Fruit fly (Drosophila melanogaster) whole organism, prepupa: Measurements from ENCODE around the gene beat-IIIc.
A peak's percentile ranks its signal among the peaks of the same experiment; 100 is the strongest.

Experiments
- Blimp-1 ChIP-seq: fragments of 200-800 bp; sonication (Bioruptor generic); optimal IDR thresholded peaks from 3 replicates; lab custom pipeline; 2017; ENCODE audit warnings: missing biosample characterization, missing genetic modification characterization, mild to moderate bottlenecking, moderate library complexity, missing genetic modification reagents
- CG10631 ChIP-seq: fragments of 200-800 bp; sonication (Bioruptor generic); optimal IDR thresholded peaks from 2 replicates; lab custom pipeline; 2016; ENCODE audit warnings: missing biosample characterization, missing genetic modification characterization
- CG11902 ChIP-seq: fragments of 200-800 bp; sonication (Bioruptor generic); optimal IDR thresholded peaks from 3 replicates; lab custom pipeline; 2016; ENCODE audit warnings: missing biosample characterization, missing genetic modification characterization
- CG15336 ChIP-seq: fragments of 200-800 bp; sonication (Bioruptor generic); IDR thresholded peaks from 2 replicates; pipeline ENCODE4 v1.3.6; 2022; ENCODE audit warnings: missing biosample characterization, missing genetic modification characterization
- CG1621 ChIP-seq: fragments of 200-800 bp; sonication (Bioruptor generic); optimal IDR thresholded peaks from 3 replicates; lab custom pipeline; 2018; ENCODE audit warnings: missing biosample characterization, mild to moderate bottlenecking, missing genetic modification characterization
- CG3032 ChIP-seq: fragments of 200-800 bp; optimal IDR thresholded peaks from 2 replicates; lab custom pipeline; 2019; ENCODE audit warnings: missing biosample characterization, mild to moderate bottlenecking, missing genetic modification characterization, moderate library complexity
- CG31627 ChIP-seq: fragments of 200-800 bp; sonication (Bioruptor generic); optimal IDR thresholded peaks from 3 replicates; lab custom pipeline; 2016; ENCODE audit warnings: missing biosample characterization, missing genetic modification characterization
- CG32006 ChIP-seq: fragments of 200-800 bp; sonication (Bioruptor generic); optimal IDR thresholded peaks from 3 replicates; lab custom pipeline; 2017; ENCODE audit warnings: missing biosample characterization, mild to moderate bottlenecking, missing genetic modification characterization
- CG34406 ChIP-seq: fragments of 200-800 bp; sonication (Bioruptor generic); optimal IDR thresholded peaks from 3 replicates; lab custom pipeline; 2016; ENCODE audit warnings: missing biosample characterization, missing genetic modification characterization
- CG3919 ChIP-seq: fragments of 200-800 bp; sonication (Bioruptor generic); optimal IDR thresholded peaks from 3 replicates; lab custom pipeline; 2016; ENCODE audit warnings: missing biosample characterization, missing genetic modification characterization
- CG6276 ChIP-seq: fragments of 200-800 bp; sonication (Bioruptor generic); optimal IDR thresholded peaks from 2 replicates; lab custom pipeline; 2017; ENCODE audit warnings: missing biosample characterization, mild to moderate bottlenecking, missing genetic modification characterization
- CG6792 ChIP-seq: fragments of 200-800 bp; sonication (Bioruptor generic); optimal IDR thresholded peaks from 3 replicates; lab custom pipeline; 2016; ENCODE audit warnings: missing biosample characterization, missing genetic modification characterization
- CG6808 ChIP-seq: fragments of 200-800 bp; sonication (Bioruptor generic); optimal IDR thresholded peaks from 3 replicates; lab custom pipeline; 2017; ENCODE audit warnings: missing biosample characterization, missing genetic modification characterization, mild to moderate bottlenecking, moderate library complexity, missing genetic modification reagents
- CG6854 ChIP-seq: fragments of 200-800 bp; sonication (Bioruptor generic); optimal IDR thresholded peaks from 2 replicates; lab custom pipeline; 2017; ENCODE audit warnings: missing biosample characterization, mild to moderate bottlenecking, missing genetic modification characterization
- CG8119 ChIP-seq: fragments of 200-800 bp; sonication (Bioruptor generic); IDR thresholded peaks from 3 replicates; pipeline ENCODE4 v1.3.6; 2022; ENCODE audit warnings: missing biosample characterization, missing genetic modification characterization
- CG8319 ChIP-seq: fragments of 200-800 bp; sonication (Bioruptor generic); optimal IDR thresholded peaks from 3 replicates; lab custom pipeline; 2016; ENCODE audit warnings: missing biosample characterization, missing genetic modification characterization
- CG8632 ChIP-seq: fragments of 200-800 bp; sonication (Bioruptor generic); optimal IDR thresholded peaks from 3 replicates; lab custom pipeline; 2016; ENCODE audit warnings: missing biosample characterization, missing genetic modification characterization
- CG9139 ChIP-seq: fragments of 200-800 bp; sonication (Bioruptor generic); optimal IDR thresholded peaks from 3 replicates; lab custom pipeline; 2017; ENCODE audit warnings: missing biosample characterization, mild to moderate bottlenecking, missing genetic modification characterization
- Eip78C ChIP-seq: fragments of 200-800 bp; sonication (Bioruptor generic); peaks from one replicate; lab custom pipeline; 2016; ENCODE audit warnings: missing biosample characterization, missing genetic modification characterization
- Eip93F ChIP-seq: fragments of 200-800 bp; sonication (Bioruptor generic); optimal IDR thresholded peaks from 2 replicates; lab custom pipeline; 2016; ENCODE audit warnings: missing biosample characterization, mild to moderate bottlenecking, missing genetic modification characterization
- Ets21C ChIP-seq: fragments of 200-800 bp; sonication (Bioruptor generic); optimal IDR thresholded peaks from 3 replicates; lab custom pipeline; 2016; ENCODE audit warnings: missing biosample characterization, missing genetic modification characterization
- Ets96B ChIP-seq: fragments of 200-800 bp; optimal IDR thresholded peaks from 2 replicates; lab custom pipeline; 2019; ENCODE audit warnings: missing biosample characterization, mild to moderate bottlenecking, missing genetic modification characterization, moderate library complexity
- Hr38 ChIP-seq: sonication (Bioruptor generic); optimal IDR thresholded peaks from 2 replicates; lab custom pipeline; 2016; ENCODE audit warnings: missing biosample characterization, missing genetic modification characterization
- Hr39 ChIP-seq: fragments of 200-800 bp; sonication (Bioruptor generic); optimal IDR thresholded peaks from 2 replicates; lab custom pipeline; 2016; ENCODE audit warnings: missing biosample characterization, missing genetic modification characterization
- Hr4 ChIP-seq: fragments of 200-800 bp; sonication (Bioruptor generic); optimal IDR thresholded peaks from 3 replicates; lab custom pipeline; 2016; ENCODE audit warnings: missing biosample characterization, missing genetic modification characterization
- Lpt ChIP-seq: fragments of 200-800 bp; sonication (Bioruptor generic); optimal IDR thresholded peaks from 3 replicates; lab custom pipeline; 2016; ENCODE audit warnings: missing biosample characterization, missing genetic modification characterization
- Met ChIP-seq: fragments of 200-800 bp; sonication (Bioruptor generic); optimal IDR thresholded peaks from 3 replicates; lab custom pipeline; 2016; ENCODE audit warnings: missing biosample characterization, missing genetic modification characterization
- OdsH ChIP-seq: fragments of 200-800 bp; sonication (Bioruptor generic); optimal IDR thresholded peaks from 3 replicates; lab custom pipeline; 2016; ENCODE audit warnings: missing biosample characterization, missing genetic modification characterization
- Smox ChIP-seq: fragments of 200-800 bp; sonication (Bioruptor generic); optimal IDR thresholded peaks from 3 replicates; lab custom pipeline; 2016; ENCODE audit warnings: missing biosample characterization, missing genetic modification characterization
- achi ChIP-seq: fragments of 200-800 bp; sonication (Bioruptor generic); optimal IDR thresholded peaks from 3 replicates; lab custom pipeline; 2016; ENCODE audit warnings: missing biosample characterization, missing genetic modification characterization
- acj6 ChIP-seq: fragments of 200-800 bp; sonication (Bioruptor generic); optimal IDR thresholded peaks from 3 replicates; lab custom pipeline; 2016; ENCODE audit warnings: missing biosample characterization, missing genetic modification characterization
- cyc ChIP-seq: fragments of 200-800 bp; sonication (Bioruptor generic); optimal IDR thresholded peaks from 3 replicates; lab custom pipeline; 2016; ENCODE audit warnings: missing biosample characterization, missing genetic modification characterization
- dac ChIP-seq: fragments of 200-800 bp; sonication (Bioruptor generic); optimal IDR thresholded peaks from 2 replicates; lab custom pipeline; 2017; ENCODE audit warnings: missing biosample characterization, mild to moderate bottlenecking, missing genetic modification characterization
- dsx ChIP-seq: fragments of 200-800 bp; optimal IDR thresholded peaks from 3 replicates; lab custom pipeline; 2019; ENCODE audit warnings: missing biosample characterization, mild to moderate bottlenecking, missing genetic modification characterization, moderate library complexity; ENCODE audit not compliant: poor library complexity, severe bottlenecking
- fd59A ChIP-seq: fragments of 200-800 bp; sonication (Bioruptor generic); optimal IDR thresholded peaks from 2 replicates; lab custom pipeline; 2017; ENCODE audit warnings: missing biosample characterization, mild to moderate bottlenecking, missing genetic modification characterization, missing genetic modification reagents
- fkh ChIP-seq: fragments of 200-800 bp; sonication (Bioruptor generic); optimal IDR thresholded peaks from 3 replicates; lab custom pipeline; 2017; ENCODE audit warnings: missing biosample characterization, mild to moderate bottlenecking, missing genetic modification characterization, moderate library complexity
- net ChIP-seq: fragments of 200-800 bp; sonication (Bioruptor generic); optimal IDR thresholded peaks from 3 replicates; lab custom pipeline; 2016; ENCODE audit warnings: missing biosample characterization, missing genetic modification characterization
- pdm3 ChIP-seq: fragments of 200-800 bp; sonication (Bioruptor generic); optimal IDR thresholded peaks from 3 replicates; lab custom pipeline; 2016; ENCODE audit warnings: missing biosample characterization, missing genetic modification characterization
- salr ChIP-seq, 2 experiments: fragments of 200-800 bp; sonication (Bioruptor generic); optimal IDR thresholded peaks; 3 replicates each; lab custom pipeline; 2016 to 2018; ENCODE audit warnings: missing biosample characterization in 2 of 2, missing genetic modification characterization in 2 of 2, mild to moderate bottlenecking in 1 of 2
- spab ChIP-seq: fragments of 200-800 bp; sonication (Bioruptor generic); optimal IDR thresholded peaks from 2 replicates; lab custom pipeline; 2017; ENCODE audit warnings: missing biosample characterization, mild to moderate bottlenecking, missing genetic modification characterization, missing genetic modification reagents
- ss ChIP-seq, 2 experiments: fragments of 200-800 bp; sonication (Bioruptor generic); optimal IDR thresholded peaks; 2 replicates in 1 of 2; 3 replicates in 1 of 2; lab custom pipeline; 2017 to 2018; ENCODE audit warnings: mild to moderate bottlenecking in 2 of 2, missing biosample characterization in 2 of 2, missing genetic modification characterization in 2 of 2, moderate library complexity in 1 of 2
- svp ChIP-seq: fragments of 200-800 bp; sonication (Bioruptor generic); peaks from one replicate; lab custom pipeline; 2016; ENCODE audit warnings: missing biosample characterization, missing genetic modification characterization
- topi ChIP-seq: fragments of 200-800 bp; sonication (Bioruptor generic); optimal IDR thresholded peaks from 3 replicates; lab custom pipeline; 2016; ENCODE audit warnings: missing biosample characterization, missing genetic modification characterization
- vri ChIP-seq: fragments of 200-800 bp; sonication (Bioruptor generic); optimal IDR thresholded peaks from 3 replicates; lab custom pipeline; 2016; ENCODE audit warnings: missing biosample characterization, mild to moderate bottlenecking, missing genetic modification characterization

The beat-IIIc gene

dm6 chr2L:17268088-17268755, 7.7 kb upstream of the beat-IIIc start (continued):
- TF ChIP-seq achi (GFP tag; lab: Kevin White, UChicago) (no peak), Ets21C (GFP tag; lab: Kevin White, UChicago) (no peak), Smox (GFP tag; lab: Kevin White, UChicago) (no peak), CG6808 (GFP tag; lab: Kevin White, UChicago) (no peak), Hr39 (GFP tag; lab: Kevin White, UChicago) (no peak), Lpt (GFP tag; lab: Kevin White, UChicago) (peak; percentile 31), topi (GFP tag; lab: Kevin White, UChicago) (no peak), CG6276 (GFP tag; lab: Kevin White, UChicago) (no peak)
- TF ChIP-seq, all 60 proteins: peak for 9

DNA sequence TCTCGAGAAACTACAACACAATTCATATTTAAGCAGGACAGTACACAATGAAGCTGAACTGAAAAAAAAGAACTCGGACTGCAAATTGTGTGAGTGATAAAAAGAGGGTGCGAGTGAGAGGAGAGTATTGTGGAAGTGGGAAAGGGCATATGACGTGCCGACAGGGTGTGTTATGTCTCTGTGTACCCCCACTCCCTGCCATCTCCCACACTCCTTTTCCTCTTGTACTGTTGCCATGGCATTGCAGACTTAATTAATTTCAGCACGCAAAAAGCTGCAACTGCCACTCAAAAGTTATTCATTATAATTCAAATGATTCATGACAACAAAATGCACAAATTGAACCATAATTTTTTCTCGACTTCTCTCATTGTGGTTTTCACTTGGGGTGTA, 6.8 kb upstream of the beat-IIIc start:
- TF ChIP-seq Eip93F (GFP tag; lab: Kevin White, UChicago) (no peak), CG10631 (no peak), pdm3 (GFP tag; lab: Kevin White, UChicago) (no peak), CG8119 (GFP tag; lab: Robert Waterston, UW) (no peak), OdsH (GFP tag; lab: Kevin White, UChicago) (no peak), ss (GFP tag; optimal IDR thresholded peaks at IDR 0.05; lab: Kevin White, UChicago) (peak in 1 of 2 experiments; percentile 91), fkh (GFP tag; lab: Kevin White, UChicago) (no peak)
- TF ChIP-seq, all 60 proteins: peak for 1

DNA sequence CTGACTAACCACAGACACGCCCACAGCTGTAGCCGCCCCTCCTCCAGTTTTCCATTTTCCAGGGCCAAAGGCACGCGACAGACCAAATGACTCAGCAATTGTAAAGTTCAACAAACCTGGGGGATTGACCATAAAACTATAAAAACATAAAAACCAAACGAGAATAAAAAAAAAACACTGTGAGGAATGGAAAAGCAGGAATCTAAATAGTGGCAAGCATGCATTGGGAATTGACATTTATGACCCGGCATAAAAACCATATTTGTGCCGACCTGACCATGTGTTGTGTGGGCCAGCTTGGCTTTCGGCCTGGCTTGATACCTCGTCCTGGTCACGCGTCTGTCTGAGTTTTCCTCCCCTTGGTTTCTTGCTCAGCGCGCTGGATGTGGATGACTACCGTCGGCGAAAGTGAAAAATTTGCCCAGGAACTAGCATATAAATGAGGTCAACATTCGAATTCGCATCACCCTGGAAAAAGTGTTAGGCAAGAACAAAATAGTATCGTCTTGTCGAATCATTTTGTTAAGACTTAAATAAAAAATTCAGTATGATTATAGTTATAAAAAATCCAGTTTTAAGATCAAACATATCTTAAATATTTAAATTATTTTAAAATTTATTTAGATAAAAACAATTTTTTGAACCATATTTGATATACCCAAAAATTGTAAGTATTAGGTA, 6.3 kb upstream of the beat-IIIc start:
- TF ChIP-seq dsx (GFP tag; lab: Kevin White, UChicago): no peak
- no peak for TF ChIP-seq Hr4
- no peak for TF ChIP-seq dac (GFP tag; lab: Kevin White, UChicago)
- TF ChIP-seq svp (GFP tag; lab: Kevin White, UChicago): no peak
- no peak for TF ChIP-seq CG34406 (GFP tag; lab: Kevin White, UChicago)
- TF ChIP-seq CG31627 (GFP tag; lab: Kevin White, UChicago): no peak
- peak; percentile 5 for TF ChIP-seq acj6 (GFP tag; lab: Kevin White, UChicago)
- peak; percentile 76 for TF ChIP-seq Eip78C
- TF ChIP-seq CG3032 (tag; lab: Kevin White, UChicago): peak; percentile 20
- TF ChIP-seq CG8632 (GFP tag; lab: Kevin White, UChicago): peak; percentile 14
- peak; percentile 10 for TF ChIP-seq CG3919 (GFP tag; lab: Kevin White, UChicago)
- TF ChIP-seq Met (GFP tag; lab: Kevin White, UChicago): no peak
- no peak for TF ChIP-seq CG9139
- TF ChIP-seq CG32006 (GFP tag; lab: Kevin White, UChicago): peak; percentile 13
- TF ChIP-seq achi (GFP tag; lab: Kevin White, UChicago): peak; percentile 37
- no peak for TF ChIP-seq Smox (GFP tag; lab: Kevin White, UChicago)
- TF ChIP-seq Lpt (GFP tag; lab: Kevin White, UChicago): no peak
- TF ChIP-seq CG15336 (GFP tag; lab: Robert Waterston, UW): no peak
- TF ChIP-seq vri (GFP tag; lab: Kevin White, UChicago): no peak
- TF ChIP-seq CG6808 (GFP tag; lab: Kevin White, UChicago): no peak
- TF ChIP-seq topi (GFP tag; lab: Kevin White, UChicago): no peak
- no peak for TF ChIP-seq cyc (GFP tag; lab: Kevin White, UChicago)
- TF ChIP-seq CG8319 (GFP tag; lab: Kevin White, UChicago): no peak
- TF ChIP-seq salr (GFP tag; optimal IDR thresholded peaks at IDR 0.05; lab: Kevin White, UChicago): no peak
- TF ChIP-seq Hr38: no peak
- no peak for TF ChIP-seq CG6276 (GFP tag; lab: Kevin White, UChicago)
- no peak for TF ChIP-seq spab (GFP tag; lab: Kevin White, UChicago)
- no peak for TF ChIP-seq Ets21C (GFP tag; lab: Kevin White, UChicago)
- no peak for TF ChIP-seq fd59A (GFP tag; lab: Kevin White, UChicago)
- no peak for TF ChIP-seq Hr39 (GFP tag; lab: Kevin White, UChicago)
- TF ChIP-seq CG1621 (tag; lab: Kevin White, UChicago): no peak
- TF ChIP-seq Blimp-1 (GFP tag; lab: Kevin White, UChicago): no peak
- TF ChIP-seq CG6854 (GFP tag; lab: Kevin White, UChicago): no peak
- peak; percentile 13 for TF ChIP-seq CG10631
- no peak for TF ChIP-seq net
- TF ChIP-seq ss (GFP tag; optimal IDR thresholded peaks at IDR 0.05; lab: Kevin White, UChicago): no peak
- TF ChIP-seq CG11902 (GFP tag; lab: Kevin White, UChicago): no peak
- peak; percentile 34 for TF ChIP-seq Ets96B (tag; lab: Kevin White, UChicago)
- no peak for TF ChIP-seq CG6792 (GFP tag; lab: Kevin White, UChicago)
